Worm (Caenorhabditis elegans): ENCODE data around the gene Y55F3AM.11.
"Not testable (repeated sequence)": the region's sequence is repeated elsewhere in the genome, so short reads cannot be mapped to it uniquely, and the experiment has no call there.

Y55F3AM.11 gene

DNA sequence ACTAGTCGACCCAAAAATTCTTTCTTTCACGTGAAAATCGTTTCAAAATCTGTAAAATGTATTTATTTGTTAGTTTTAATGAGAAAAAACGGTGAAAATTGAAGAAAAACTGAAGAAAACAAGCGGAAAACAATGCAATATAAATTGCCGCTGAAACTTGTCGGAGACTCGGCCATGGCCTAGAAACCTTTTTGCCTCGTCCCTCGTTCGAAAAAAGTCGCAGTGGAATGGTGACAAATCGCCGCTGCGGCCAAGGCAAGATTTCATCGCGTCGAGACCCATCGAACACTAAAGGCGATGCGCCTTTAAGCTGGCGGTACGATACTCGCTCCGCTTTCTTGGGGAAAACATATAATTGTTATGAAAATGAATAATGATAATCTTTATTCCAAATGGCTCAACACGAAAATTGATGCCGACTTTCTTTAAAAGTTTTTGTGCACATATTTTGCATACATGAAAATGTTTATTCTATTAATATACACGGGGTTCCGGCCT is 7.5 kb upstream of the Y55F3AM.11 start, which contains the start of gene Y55F3AM.21:
Y55F3AM.21 (minus strand) TSS at position 51 of the 498 bp plus-strand sequence.
- not testable (repeated sequence) for TF ChIP-seq snpc-4 (tag; optimal IDR thresholded peaks at IDR 0.05); unc-98 (GFP tag; IDR thresholded peaks at IDR 0.05); lsy-2 (tag; optimal IDR thresholded peaks at IDR 0.05)

DNA sequence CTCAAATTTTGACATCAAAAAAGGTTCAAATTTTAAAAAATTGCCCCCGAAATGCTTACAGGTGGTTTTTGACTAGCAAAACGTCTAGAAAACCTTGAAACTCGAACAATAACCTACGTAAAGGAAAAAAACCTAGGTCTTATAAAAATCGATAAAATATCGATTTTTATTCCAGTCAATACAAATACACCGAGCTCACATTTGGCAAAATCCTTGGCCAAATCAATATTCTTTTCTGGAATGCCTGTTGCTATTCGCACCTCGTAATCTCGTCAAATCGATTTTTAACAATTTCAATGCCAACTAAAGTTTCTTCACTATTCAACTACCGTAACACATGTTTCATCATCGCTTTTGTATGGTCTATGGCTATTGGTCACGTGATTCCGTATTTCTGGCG is 2.8 kb upstream of the Y55F3AM.11 start:
- TF ChIP-seq dsc-1 (tag; optimal IDR thresholded peaks at IDR 0.05) = no peak
- no peak for TF ChIP-seq ceh-88 (GFP tag; IDR thresholded peaks at IDR 0.05)
- no peak for TF ChIP-seq ces-1 (GFP tag; optimal IDR thresholded peaks at IDR 0.05)
- TF ChIP-seq ets-5 (GFP tag; IDR thresholded peaks at IDR 0.05) = no peak
- TF ChIP-seq isw-1 (GFP tag; IDR thresholded peaks at IDR 0.05) = no peak
- no peak for TF ChIP-seq nhr-71 (tag; optimal IDR thresholded peaks at IDR 0.05)
- no peak for TF ChIP-seq nhr-20 (tag; optimal IDR thresholded peaks at IDR 0.05)
- TF ChIP-seq nhr-11 (tag; optimal IDR thresholded peaks at IDR 0.05) = no peak
- TF ChIP-seq ama-1 (optimal IDR thresholded peaks at IDR 0.05) = no peak
- no peak for TF ChIP-seq lin-13 (GFP tag; optimal IDR thresholded peaks at IDR 0.05)
- TF ChIP-seq zag-1 (tag; optimal IDR thresholded peaks at IDR 0.05) = no peak
- no peak for TF ChIP-seq sup-37 (GFP tag; optimal IDR thresholded peaks at IDR 0.05)

- TF ChIP-seq isw-1 (GFP tag; IDR thresholded peaks at IDR 0.05) (no peak), dsc-1 (tag; optimal IDR thresholded peaks at IDR 0.05) (no peak), nhr-84 (tag; optimal IDR thresholded peaks at IDR 0.05) (no peak), ceh-88 (GFP tag; IDR thresholded peaks at IDR 0.05) (no peak), efl-3 (GFP tag; optimal IDR thresholded peaks at IDR 0.05) (no peak), fos-1 (tag; optimal IDR thresholded peaks at IDR 0.05) (no peak)
Measured at ce11 chrIV:1045683-1046082, 1.5 kb upstream of the Y55F3AM.11 start, which contains the start of gene srx-12. Gene srx-12 (plus strand): TSS chrIV:1045983.

DNA sequence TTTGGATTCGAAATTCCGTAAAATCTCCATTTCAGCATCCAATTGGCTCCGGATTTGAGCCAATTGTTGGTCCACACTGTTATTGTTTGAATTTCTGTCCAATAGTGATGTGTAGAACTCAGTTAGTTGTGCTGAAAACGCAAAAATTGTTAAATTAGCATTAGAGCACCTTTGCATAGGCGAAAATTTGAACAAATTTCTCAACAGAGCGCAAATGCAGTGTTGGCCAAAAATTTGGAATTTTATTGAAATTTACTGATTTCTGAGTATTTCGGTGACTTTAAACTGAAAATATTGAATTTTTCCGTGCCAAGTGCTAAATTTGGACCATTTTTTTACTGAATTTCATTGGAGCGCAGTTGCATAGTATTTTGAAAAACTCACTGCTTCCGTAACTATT is 3.6 kb downstream of the Y55F3AM.11 start:
- TF ChIP-seq snu-23 (GFP tag; optimal IDR thresholded peaks at IDR 0.05) (no peak), mab-9 (GFP tag; IDR thresholded peaks at IDR 0.05) (no peak), lin-14 (GFP tag; optimal IDR thresholded peaks at IDR 0.05) (no peak), unc-98 (GFP tag; IDR thresholded peaks at IDR 0.05) (no peak), lin-13 (GFP tag; optimal IDR thresholded peaks at IDR 0.05) (no peak), unc-62 (GFP tag; optimal IDR thresholded peaks at IDR 0.05) (no peak), hpl-2 (GFP tag; optimal IDR thresholded peaks at IDR 0.05) (no peak), rnt-1 (tag; optimal IDR thresholded peaks at IDR 0.05) (no peak), ztf-11 (tag; optimal IDR thresholded peaks at IDR 0.05) (no peak), fkh-4 (tag; optimal IDR thresholded peaks at IDR 0.05; ENCODE audit: borderline replicate concordance) (no peak), ceh-8 (GFP tag; optimal IDR thresholded peaks at IDR 0.05) (no peak), dsc-1 (tag; optimal IDR thresholded peaks at IDR 0.05) (no peak), tlp-1 (tag; optimal IDR thresholded peaks at IDR 0.05) (no peak)

- TF ChIP-seq dpl-1 (GFP tag; optimal IDR thresholded peaks at IDR 0.05) (no peak), tbx-2 (tag; optimal IDR thresholded peaks at IDR 0.05) (no peak), nhr-76 (tag; optimal IDR thresholded peaks at IDR 0.05) (no peak), mdl-1 (tag; optimal IDR thresholded peaks at IDR 0.05) (no peak), ceh-82 (tag; optimal IDR thresholded peaks at IDR 0.05) (no peak), unc-86 (tag; optimal IDR thresholded peaks at IDR 0.05) (no peak), nhr-47 (tag; optimal IDR thresholded peaks at IDR 0.05) (no peak), unc-98 (GFP tag; IDR thresholded peaks at IDR 0.05) (no peak), egl-13 (tag; optimal IDR thresholded peaks at IDR 0.05) (no peak), nhr-12 (tag; optimal IDR thresholded peaks at IDR 0.05) (no peak), nhr-85 (tag) (no peak), isw-1 (GFP tag; IDR thresholded peaks at IDR 0.05) (no peak), sptf-1 (tag; optimal IDR thresholded peaks at IDR 0.05) (no peak), unc-62 (GFP tag; optimal IDR thresholded peaks at IDR 0.05) (no peak)
Measured at ce11 chrIV:1038516-1038915, 5.7 kb downstream of the Y55F3AM.11 start.
